Fruit fly (Drosophila melanogaster) whole organism, pupa: ENCODE data around the gene IscU.

ENCODE experiments used
- CG12605 ChIP-seq: fragments of 200-800 bp; sonication (Bioruptor generic); IDR thresholded peaks from 2 replicates; pipeline ENCODE4 v1.3.6; 2022; ENCODE audit warnings: missing biosample characterization, missing genetic modification characterization
- CG14655 ChIP-seq: fragments of 200-800 bp; sonication (Bioruptor generic); optimal IDR thresholded peaks from 3 replicates; lab custom pipeline; 2017; ENCODE audit warnings: mild to moderate bottlenecking, missing biosample characterization, missing genetic modification reagents, missing genetic modification characterization
- CG15710 ChIP-seq: fragments of 200-800 bp; sonication (Bioruptor generic); optimal IDR thresholded peaks from 2 replicates; lab custom pipeline; 2018; ENCODE audit warnings: missing biosample characterization, mild to moderate bottlenecking, missing genetic modification characterization, moderate library complexity
- CG4496 ChIP-seq: fragments of 200-800 bp; sonication (Bioruptor generic); IDR thresholded peaks from 3 replicates; pipeline ENCODE4 v1.3.6; 2022; ENCODE audit warnings: missing biosample characterization, missing genetic modification characterization
- CG8159 ChIP-seq: fragments of 200-800 bp; sonication (Bioruptor generic); optimal IDR thresholded peaks from 3 replicates; lab custom pipeline; 2018; ENCODE audit warnings: missing biosample characterization, mild to moderate bottlenecking, missing genetic modification characterization, moderate library complexity
- EcR ChIP-seq: fragments of 200-800 bp; sonication (Bioruptor generic); optimal IDR thresholded peaks from 3 replicates; lab custom pipeline; 2019; ENCODE audit warnings: missing biosample characterization, missing genetic modification characterization, mild to moderate bottlenecking, moderate library complexity, missing genetic modification reagents
- Ets98B ChIP-seq: fragments of 200-800 bp; sonication (Bioruptor generic); IDR thresholded peaks from 2 replicates; pipeline ENCODE4 v1.3.6; 2022; ENCODE audit warnings: missing biosample characterization, missing genetic modification characterization
- Pif1B ChIP-seq: fragments of 200-800 bp; sonication (Bioruptor generic); optimal IDR thresholded peaks from 3 replicates; lab custom pipeline; 2016; ENCODE audit warnings: missing biosample characterization, missing genetic modification characterization

dm6 chr3R:8863094-8863865 lies 39.3 kb upstream of the IscU start:
- TF ChIP-seq Pif1B (GFP tag; lab: Kevin White, UChicago) (no peak), CG4496 (no peak), CG15710 (no peak), CG12605 (GFP tag; lab: Robert Waterston, UW) (no peak), EcR (GFP tag; lab: Kevin White, UChicago) (no peak), CG8159 (tag; lab: Kevin White, UChicago) (peak; percentile 19), Ets98B (GFP tag; lab: Robert Waterston, UW) (no peak), CG14655 (peak; percentile 40)
